Worm (Caenorhabditis elegans): ENCODE data around the gene R06F6.8.
A peak's percentile ranks its signal among the peaks of the same experiment; 100 is the strongest.

The R06F6.8 gene

ce11 chrII:10852880-10853279 is 33.1 kb upstream of the R06F6.8 start (continued):
- TF ChIP-seq xnd-1 (tag; optimal IDR thresholded peaks at IDR 0.05) (peak; percentile 83), Y79H2A.3 (GFP tag; conservative IDR thresholded peaks at IDR 0.05) (no peak), cebp-1 (GFP tag; IDR thresholded peaks at IDR 0.05) (no peak), cebp-1 (tag; optimal IDR thresholded peaks at IDR 0.05) (no peak), ceh-91 (GFP tag; IDR thresholded peaks at IDR 0.05) (0 out of 2 replicates have a peak, but pooled peaks have one; percentile 10), F52B5.7 (tag; optimal IDR thresholded peaks at IDR 0.05) (no peak), hmg-1.2 (GFP tag; IDR thresholded peaks at IDR 0.05) (no peak), atf-7 (tag; optimal IDR thresholded peaks at IDR 0.05) (no peak), bed-2 (GFP tag; IDR thresholded peaks at IDR 0.05) (no peak), dpff-1 (tag; optimal IDR thresholded peaks at IDR 0.05) (no peak), madf-10 (tag; optimal IDR thresholded peaks at IDR 0.05) (no peak), attf-5 (GFP tag; optimal IDR thresholded peaks at IDR 0.05) (no peak), mel-28 (tag; optimal IDR thresholded peaks at IDR 0.05; ENCODE audit: borderline replicate concordance) (no peak), him-1 (tag; optimal IDR thresholded peaks at IDR 0.05) (no peak), ztf-6 (GFP tag; IDR thresholded peaks at IDR 0.05) (no peak), F10E7.11 (tag; optimal IDR thresholded peaks at IDR 0.05) (no peak), snpc-1.1 (tag; optimal IDR thresholded peaks at IDR 0.05; ENCODE audit: insufficient read depth) (no peak), hlh-26 (GFP tag; conservative IDR thresholded peaks at IDR 0.05) (no peak), lin-54 (GFP tag; optimal IDR thresholded peaks at IDR 0.05) (peak; percentile 21), hsf-1 (GFP tag; IDR thresholded peaks at IDR 0.05) (no peak), Y67H2A.10 (GFP tag; conservative IDR thresholded peaks at IDR 0.05) (no peak), madf-3 (GFP tag; IDR thresholded peaks at IDR 0.05) (no peak), snpc-3.4 (tag; optimal IDR thresholded peaks at IDR 0.05) (no peak), F33H1.4 (GFP tag; IDR thresholded peaks at IDR 0.05) (peak; percentile 62), K12H6.12 (tag; optimal IDR thresholded peaks at IDR 0.05) (no peak), tbx-9 (tag; optimal IDR thresholded peaks at IDR 0.05; ENCODE audit: borderline replicate concordance) (no peak), nhr-90 (tag; optimal IDR thresholded peaks at IDR 0.05) (no peak), die-1 (tag; optimal IDR thresholded peaks at IDR 0.05) (no peak), snpc-1.3 (tag; optimal IDR thresholded peaks at IDR 0.05; ENCODE audit: insufficient read depth) (no peak), let-526 (GFP tag; IDR thresholded peaks at IDR 0.05) (no peak), madf-6 (GFP tag; IDR thresholded peaks at IDR 0.05) (peak; percentile 92), F55B11.4 (tag; optimal IDR thresholded peaks at IDR 0.05; ENCODE audit: borderline replicate concordance, insufficient read depth) (no peak), tbp1 (GFP tag; optimal IDR thresholded peaks at IDR 0.05) (no peak), F57C9.4 (tag; optimal IDR thresholded peaks at IDR 0.05) (no peak), lin-40 (tag; optimal IDR thresholded peaks at IDR 0.05) (no peak), dpl-1 (GFP tag; optimal IDR thresholded peaks at IDR 0.05) (peak; percentile 4), rcor-1 (GFP tag; IDR thresholded peaks at IDR 0.05) (no peak), hlh-12 (tag; optimal IDR thresholded peaks at IDR 0.05) (no peak), let-607 (tag; optimal IDR thresholded peaks at IDR 0.05) (no peak), madf-8 (GFP tag; conservative IDR thresholded peaks at IDR 0.05) (peak; percentile 61), lin-35 (GFP tag; optimal IDR thresholded peaks at IDR 0.05) (no peak), Y56A3A.18 (GFP tag; IDR thresholded peaks at IDR 0.05) (no peak), ets-4 (GFP tag; optimal IDR thresholded peaks at IDR 0.05) (no peak), F23B12.7 (tag; optimal IDR thresholded peaks at IDR 0.05; ENCODE audit: insufficient read depth) (no peak), ZK185.1 (tag; optimal IDR thresholded peaks at IDR 0.05; ENCODE audit: poor library complexity, severe bottlenecking) (no peak), pha-4 (tag; optimal IDR thresholded peaks at IDR 0.05) (no peak), chd-7 (tag; optimal IDR thresholded peaks at IDR 0.05) (no peak), aptf-2 (GFP tag; conservative IDR thresholded peaks at IDR 0.05) (no peak)

Data from whole organism, young adult.